Worm (Caenorhabditis elegans) whole organism, mixed stage, embryonic: ENCODE results near the gene top-3.

Source experiments
- M03D4.4 ChIP-seq: sonication (generic microtip); optimal IDR thresholded peaks from 2 replicates; lab custom pipeline; 2017; ENCODE audit warnings: mild to moderate bottlenecking, missing genetic modification characterization, missing compliant biosample characterization
- blmp-1 ChIP-seq: fragments of 150-350 bp; optimal IDR thresholded peaks from 2 replicates; lab custom pipeline; 2014; ENCODE audit warnings: missing biosample characterization, missing genetic modification characterization
- ces-1 ChIP-seq: fragments of 150-350 bp; optimal IDR thresholded peaks from 2 replicates; lab custom pipeline; 2014; ENCODE audit warnings: missing biosample characterization, missing genetic modification reagents, missing genetic modification characterization
- elt-3 ChIP-seq: fragments of 150-350 bp; optimal IDR thresholded peaks from 2 replicates; lab custom pipeline; 2014; ENCODE audit warnings: missing biosample characterization, missing genetic modification characterization
- lin-32 ChIP-seq: fragments of 200-800 bp; sonication (Bioruptor generic); optimal IDR thresholded peaks from 2 replicates; lab custom pipeline; 2018; ENCODE audit warnings: mild to moderate bottlenecking, missing genetic modification characterization, missing compliant biosample characterization
- lsy-2 ChIP-seq: fragments of 150-350 bp; optimal IDR thresholded peaks from 2 replicates; lab custom pipeline; 2014; ENCODE audit warnings: missing biosample characterization, missing genetic modification characterization
- nhr-237 ChIP-seq: fragments of 150-350 bp; optimal IDR thresholded peaks from 2 replicates; lab custom pipeline; 2014; ENCODE audit warnings: missing biosample characterization, missing genetic modification characterization
- nhr-28 ChIP-seq: fragments of 150-350 bp; optimal IDR thresholded peaks from 2 replicates; lab custom pipeline; 2014; ENCODE audit warnings: missing biosample characterization, missing genetic modification characterization
- pha-4 ChIP-seq: fragments of 150-350 bp; optimal IDR thresholded peaks from 2 replicates; lab custom pipeline; 2018; ENCODE audit warnings: missing biosample characterization, missing genetic modification reagents, missing genetic modification characterization
- unc-120 ChIP-seq: sonication (generic microtip); optimal IDR thresholded peaks from 2 replicates; lab custom pipeline; 2017; ENCODE audit warnings: missing genetic modification characterization, missing compliant biosample characterization; ENCODE audit not compliant: poor library complexity, severe bottlenecking
- unc-62 ChIP-seq: fragments of 150-350 bp; optimal IDR thresholded peaks from 2 replicates; lab custom pipeline; 2014; ENCODE audit warnings: missing biosample characterization, missing genetic modification reagents, missing genetic modification characterization
- ztf-11 ChIP-seq: fragments of 150-350 bp; optimal IDR thresholded peaks from 2 replicates; lab custom pipeline; 2014; ENCODE audit warnings: missing biosample characterization, missing genetic modification characterization

DNA sequence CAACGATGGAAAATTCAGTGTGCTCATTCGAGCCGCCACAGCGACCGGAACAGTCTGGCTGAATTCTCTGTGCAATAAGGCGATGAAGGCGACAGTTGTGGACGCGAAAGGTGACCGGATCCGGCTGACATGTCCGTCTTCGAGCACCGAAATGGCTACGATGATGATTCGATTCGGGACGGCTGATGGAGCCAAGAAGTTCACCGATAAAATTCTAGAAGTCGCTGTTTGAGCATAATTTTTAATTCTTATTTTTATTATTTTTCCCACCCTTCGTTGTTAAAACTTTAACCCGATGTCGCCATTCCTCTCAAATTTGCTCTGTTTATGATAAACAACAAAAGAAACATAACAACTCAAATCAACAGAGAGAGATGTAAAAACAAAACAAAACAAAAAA is 42.5 kb downstream of the top-3 start:
- no peak for TF ChIP-seq nhr-237 (tag; lab: Kevin White, UChicago)
- TF ChIP-seq M03D4.4, result no peak
- no peak for TF ChIP-seq unc-62 (GFP tag; lab: Kevin White, UChicago)
- TF ChIP-seq ztf-11 (tag; lab: Kevin White, UChicago), result no peak
- TF ChIP-seq blmp-1 (tag; lab: Kevin White, UChicago), result no peak
- TF ChIP-seq pha-4 (tag; lab: Kevin White, UChicago), result no peak
- no peak for TF ChIP-seq lsy-2 (tag; lab: Kevin White, UChicago)
- TF ChIP-seq elt-3 (tag; lab: Kevin White, UChicago), result no peak
- TF ChIP-seq lin-32 (GFP tag; lab: Kevin White, UChicago), result no peak
- no peak for TF ChIP-seq nhr-28
- TF ChIP-seq unc-120 (tag; lab: Kevin White, UChicago), result no peak
- TF ChIP-seq ces-1 (GFP tag; lab: Kevin White, UChicago), result no peak
